Fruit fly (Drosophila melanogaster) whole organism, prepupa: ENCODE data around the gene blot.

Experiments
- Blimp-1 ChIP-seq: fragments of 200-800 bp; sonication (Bioruptor generic); optimal IDR thresholded peaks from 3 replicates; lab custom pipeline; 2017; ENCODE audit warnings: missing biosample characterization, missing genetic modification characterization, mild to moderate bottlenecking, moderate library complexity, missing genetic modification reagents
- CG10669 ChIP-seq: fragments of 200-800 bp; sonication (Bioruptor generic); optimal IDR thresholded peaks from 3 replicates; lab custom pipeline; 2018; ENCODE audit warnings: missing biosample characterization, mild to moderate bottlenecking, missing genetic modification characterization, moderate library complexity
- CG11902 ChIP-seq: fragments of 200-800 bp; sonication (Bioruptor generic); optimal IDR thresholded peaks from 3 replicates; lab custom pipeline; 2016; ENCODE audit warnings: missing biosample characterization, missing genetic modification characterization
- CG15336 ChIP-seq: fragments of 200-800 bp; sonication (Bioruptor generic); IDR thresholded peaks from 2 replicates; pipeline ENCODE4 v1.3.6; 2022; ENCODE audit warnings: missing biosample characterization, missing genetic modification characterization
- CG1621 ChIP-seq: fragments of 200-800 bp; sonication (Bioruptor generic); optimal IDR thresholded peaks from 3 replicates; lab custom pipeline; 2018; ENCODE audit warnings: missing biosample characterization, mild to moderate bottlenecking, missing genetic modification characterization
- CG16779 ChIP-seq: fragments of 200-800 bp; sonication (Bioruptor generic); optimal IDR thresholded peaks from 3 replicates; lab custom pipeline; 2017; ENCODE audit warnings: missing biosample characterization, mild to moderate bottlenecking, missing genetic modification characterization
- CG3032 ChIP-seq: fragments of 200-800 bp; optimal IDR thresholded peaks from 2 replicates; lab custom pipeline; 2019; ENCODE audit warnings: missing biosample characterization, mild to moderate bottlenecking, missing genetic modification characterization, moderate library complexity
- CG31627 ChIP-seq: fragments of 200-800 bp; sonication (Bioruptor generic); optimal IDR thresholded peaks from 3 replicates; lab custom pipeline; 2016; ENCODE audit warnings: missing biosample characterization, missing genetic modification characterization
- CG3919 ChIP-seq: fragments of 200-800 bp; sonication (Bioruptor generic); optimal IDR thresholded peaks from 3 replicates; lab custom pipeline; 2016; ENCODE audit warnings: missing biosample characterization, missing genetic modification characterization
- CG6163 ChIP-seq: fragments of 200-800 bp; sonication (Bioruptor generic); IDR thresholded peaks from 3 replicates; pipeline ENCODE4 v1.3.6; 2022; ENCODE audit warnings: missing biosample characterization, missing genetic modification characterization
- CG6792 ChIP-seq: fragments of 200-800 bp; sonication (Bioruptor generic); optimal IDR thresholded peaks from 3 replicates; lab custom pipeline; 2016; ENCODE audit warnings: missing biosample characterization, missing genetic modification characterization
- CG6808 ChIP-seq: fragments of 200-800 bp; sonication (Bioruptor generic); optimal IDR thresholded peaks from 3 replicates; lab custom pipeline; 2017; ENCODE audit warnings: missing biosample characterization, missing genetic modification characterization, mild to moderate bottlenecking, moderate library complexity, missing genetic modification reagents
- CG7368 ChIP-seq: fragments of 200-800 bp; sonication (Bioruptor generic); optimal IDR thresholded peaks from 3 replicates; lab custom pipeline; 2016; ENCODE audit warnings: missing biosample characterization, missing genetic modification characterization
- CG8119 ChIP-seq: fragments of 200-800 bp; sonication (Bioruptor generic); IDR thresholded peaks from 3 replicates; pipeline ENCODE4 v1.3.6; 2022; ENCODE audit warnings: missing biosample characterization, missing genetic modification characterization
- CG8319 ChIP-seq: fragments of 200-800 bp; sonication (Bioruptor generic); optimal IDR thresholded peaks from 3 replicates; lab custom pipeline; 2016; ENCODE audit warnings: missing biosample characterization, missing genetic modification characterization
- CG8632 ChIP-seq: fragments of 200-800 bp; sonication (Bioruptor generic); optimal IDR thresholded peaks from 3 replicates; lab custom pipeline; 2016; ENCODE audit warnings: missing biosample characterization, missing genetic modification characterization
- CG9139 ChIP-seq: fragments of 200-800 bp; sonication (Bioruptor generic); optimal IDR thresholded peaks from 3 replicates; lab custom pipeline; 2017; ENCODE audit warnings: missing biosample characterization, mild to moderate bottlenecking, missing genetic modification characterization
- Eip75B ChIP-seq: fragments of 200-800 bp; sonication (Bioruptor generic); optimal IDR thresholded peaks from 3 replicates; lab custom pipeline; 2016; ENCODE audit warnings: missing biosample characterization, missing genetic modification characterization
- Eip78C ChIP-seq: fragments of 200-800 bp; sonication (Bioruptor generic); peaks from one replicate; lab custom pipeline; 2016; ENCODE audit warnings: missing biosample characterization, missing genetic modification characterization
- Gug ChIP-seq: fragments of 200-800 bp; sonication (Bioruptor generic); IDR thresholded peaks from 2 replicates; pipeline ENCODE4 v1.3.6; 2022; ENCODE audit warnings: missing biosample characterization, missing genetic modification characterization
- Hr4 ChIP-seq: fragments of 200-800 bp; sonication (Bioruptor generic); optimal IDR thresholded peaks from 3 replicates; lab custom pipeline; 2016; ENCODE audit warnings: missing biosample characterization, missing genetic modification characterization
- Lpt ChIP-seq: fragments of 200-800 bp; sonication (Bioruptor generic); optimal IDR thresholded peaks from 3 replicates; lab custom pipeline; 2016; ENCODE audit warnings: missing biosample characterization, missing genetic modification characterization
- OdsH ChIP-seq: fragments of 200-800 bp; sonication (Bioruptor generic); optimal IDR thresholded peaks from 3 replicates; lab custom pipeline; 2016; ENCODE audit warnings: missing biosample characterization, missing genetic modification characterization
- Smox ChIP-seq: fragments of 200-800 bp; sonication (Bioruptor generic); optimal IDR thresholded peaks from 3 replicates; lab custom pipeline; 2016; ENCODE audit warnings: missing biosample characterization, missing genetic modification characterization
- Sox102F ChIP-seq: fragments of 200-800 bp; sonication (Bioruptor generic); optimal IDR thresholded peaks from 2 replicates; lab custom pipeline; 2016; ENCODE audit warnings: missing biosample characterization, mild to moderate bottlenecking, missing genetic modification characterization
- Sox14 ChIP-seq: fragments of 200-800 bp; sonication (Bioruptor generic); optimal IDR thresholded peaks from 3 replicates; lab custom pipeline; 2016; ENCODE audit warnings: missing biosample characterization, missing genetic modification characterization
- achi ChIP-seq: fragments of 200-800 bp; sonication (Bioruptor generic); optimal IDR thresholded peaks from 3 replicates; lab custom pipeline; 2016; ENCODE audit warnings: missing biosample characterization, missing genetic modification characterization
- acj6 ChIP-seq: fragments of 200-800 bp; sonication (Bioruptor generic); optimal IDR thresholded peaks from 3 replicates; lab custom pipeline; 2016; ENCODE audit warnings: missing biosample characterization, missing genetic modification characterization
- dac ChIP-seq: fragments of 200-800 bp; sonication (Bioruptor generic); optimal IDR thresholded peaks from 2 replicates; lab custom pipeline; 2017; ENCODE audit warnings: missing biosample characterization, mild to moderate bottlenecking, missing genetic modification characterization
- dsx ChIP-seq: fragments of 200-800 bp; optimal IDR thresholded peaks from 3 replicates; lab custom pipeline; 2019; ENCODE audit warnings: missing biosample characterization, mild to moderate bottlenecking, missing genetic modification characterization, moderate library complexity; ENCODE audit not compliant: poor library complexity, severe bottlenecking
- eg ChIP-seq: fragments of 200-800 bp; sonication (Bioruptor generic); IDR thresholded peaks from 3 replicates; pipeline ENCODE4 v1.3.6; 2022; ENCODE audit warnings: missing biosample characterization, missing genetic modification characterization
- fkh ChIP-seq: fragments of 200-800 bp; sonication (Bioruptor generic); optimal IDR thresholded peaks from 3 replicates; lab custom pipeline; 2017; ENCODE audit warnings: missing biosample characterization, mild to moderate bottlenecking, missing genetic modification characterization, moderate library complexity
- net ChIP-seq: fragments of 200-800 bp; sonication (Bioruptor generic); optimal IDR thresholded peaks from 3 replicates; lab custom pipeline; 2016; ENCODE audit warnings: missing biosample characterization, missing genetic modification characterization
- ss ChIP-seq, 2 experiments: fragments of 200-800 bp; sonication (Bioruptor generic); optimal IDR thresholded peaks; 2 replicates in 1 of 2; 3 replicates in 1 of 2; lab custom pipeline; 2017 to 2018; ENCODE audit warnings: mild to moderate bottlenecking in 2 of 2, missing biosample characterization in 2 of 2, missing genetic modification characterization in 2 of 2, moderate library complexity in 1 of 2
- svp ChIP-seq: fragments of 200-800 bp; sonication (Bioruptor generic); peaks from one replicate; lab custom pipeline; 2016; ENCODE audit warnings: missing biosample characterization, missing genetic modification characterization
- topi ChIP-seq: fragments of 200-800 bp; sonication (Bioruptor generic); optimal IDR thresholded peaks from 3 replicates; lab custom pipeline; 2016; ENCODE audit warnings: missing biosample characterization, missing genetic modification characterization

Gene blot

DNA sequence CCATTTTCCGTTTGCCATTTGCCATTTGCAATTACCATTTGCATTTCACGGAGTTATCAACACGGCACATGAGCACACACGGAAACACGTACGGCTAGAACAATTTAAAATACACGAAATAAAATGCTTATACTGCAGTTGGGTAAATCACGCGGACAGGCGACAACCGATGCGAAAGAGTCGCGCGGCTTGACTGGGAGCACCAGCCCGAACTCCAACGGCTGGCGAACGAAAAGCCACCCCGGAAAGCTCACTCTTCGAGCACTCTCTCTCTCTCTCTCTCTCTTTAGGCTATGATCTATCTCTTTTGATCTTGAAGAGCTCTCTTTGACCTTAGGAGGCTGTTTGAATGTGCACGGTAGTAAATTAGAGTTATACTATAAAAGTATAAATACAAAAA lies at the start of gene blot:
Gene blot, minus strand, starts transcription at position 196 of the 400 bp plus-strand sequence.
- TF ChIP-seq CG8119 (GFP tag; lab: Robert Waterston, UW) (0 out of 3 replicates have a peak, but pooled peaks have one; percentile 30), CG6163 (GFP tag; lab: Robert Waterston, UW) (peak; percentile 23; the same call in 2 of the 3 replicates), svp (peak; percentile 92), Eip75B (GFP tag; lab: Kevin White, UChicago) (no peak), CG15336 (GFP tag; lab: Robert Waterston, UW) (peak; percentile 38; the same call in 1 of the 2 replicates), CG3919 (GFP tag; lab: Kevin White, UChicago) (peak; percentile 45), ss (GFP tag; optimal IDR thresholded peaks at IDR 0.05; lab: Kevin White, UChicago) (peak; percentile 28 to 36), Sox102F (GFP tag; lab: Kevin White, UChicago) (peak; percentile 26), CG1621 (tag; lab: Kevin White, UChicago) (peak; percentile 36), eg (no peak; the same call in 2 of the 3 replicates), CG9139 (GFP tag; lab: Kevin White, UChicago) (no peak), net (GFP tag; lab: Kevin White, UChicago) (peak; percentile 2)

DNA sequence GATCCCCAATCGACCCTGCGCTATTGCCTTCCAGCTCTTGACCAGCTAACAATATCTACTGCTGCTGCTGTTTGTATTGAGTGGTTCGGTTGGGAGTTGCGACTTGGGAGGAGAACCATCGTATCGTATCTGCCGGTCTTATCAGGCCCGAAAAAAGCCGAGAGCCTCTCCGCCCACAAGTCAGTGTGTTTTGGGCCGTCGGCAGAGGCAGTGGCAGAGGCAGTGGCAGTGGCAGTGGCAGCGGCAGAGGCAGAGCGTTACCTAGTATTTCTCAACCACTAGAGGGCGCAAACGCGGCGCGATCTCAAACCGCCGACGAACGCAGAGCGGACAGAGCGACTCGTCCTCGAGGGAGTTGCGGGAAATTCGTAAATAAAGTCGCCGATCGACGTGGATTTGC lies 48.8 kb upstream of the blot start, which contains the start of gene SecCl:
Gene SecCl, plus strand, starts transcription at position 18 of the 400 bp plus-strand sequence.
- TF ChIP-seq fkh (GFP tag; lab: Kevin White, UChicago) (peak; percentile 12), Smox (no peak), eg (0 out of 3 replicates have a peak, but pooled peaks have one; percentile 16), Blimp-1 (GFP tag; lab: Kevin White, UChicago) (no peak), dac (GFP tag; lab: Kevin White, UChicago) (no peak), CG11902 (no peak), CG6792 (no peak), CG10669 (GFP tag; lab: Kevin White, UChicago) (no peak), ss (GFP tag; optimal IDR thresholded peaks at IDR 0.05; lab: Kevin White, UChicago) (no peak), CG31627 (GFP tag; lab: Kevin White, UChicago) (no peak), CG7368 (GFP tag; lab: Kevin White, UChicago) (no peak), topi (GFP tag; lab: Kevin White, UChicago) (no peak)
- TF ChIP-seq, all 60 proteins: peak for 2

DNA sequence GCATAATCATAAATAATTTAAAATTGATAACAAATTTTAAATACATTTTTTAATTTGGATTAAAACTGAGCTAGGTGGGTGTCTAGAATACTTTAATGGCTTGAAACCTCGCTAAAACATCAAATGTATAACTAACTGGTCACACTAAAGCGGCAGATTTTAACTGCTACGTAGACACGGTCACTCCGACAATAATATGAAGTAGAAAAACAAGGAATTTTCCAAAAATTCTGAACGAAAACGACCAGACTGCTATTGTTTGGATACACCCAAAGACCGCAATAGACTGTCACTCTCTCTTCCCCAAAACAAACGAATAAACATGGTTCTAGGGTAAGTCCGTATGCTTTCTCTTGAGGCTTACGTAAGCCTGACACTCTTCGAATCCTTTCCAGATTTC lies 44.5 kb upstream of the blot start, which contains the start of gene QIL1:
Gene QIL1, plus strand, starts transcription at position 142 of the 400 bp plus-strand sequence.
- TF ChIP-seq Eip78C (peak; percentile 55), CG1621 (tag; lab: Kevin White, UChicago) (no peak), CG16779 (tag; lab: Kevin White, UChicago) (no peak)

DNA sequence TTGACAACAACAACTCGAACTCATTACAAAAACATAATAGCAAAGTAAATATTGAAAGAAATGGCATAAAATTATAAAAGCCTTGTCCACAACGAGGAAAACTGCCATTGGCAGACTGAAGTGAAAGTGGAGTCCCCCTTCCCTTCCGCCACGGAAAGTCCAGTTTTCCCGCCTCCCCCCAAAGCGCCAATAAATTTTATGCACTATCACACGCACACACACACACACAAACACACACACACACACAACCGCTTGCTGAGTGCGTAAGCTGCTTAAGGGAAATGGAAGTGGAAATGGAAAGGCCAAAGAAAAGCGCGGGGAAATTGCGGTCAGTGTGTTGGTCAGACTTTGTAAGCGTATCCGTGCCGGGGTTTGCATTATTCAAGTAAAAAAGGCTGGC lies 41.2 kb upstream of the blot start:
- no peak for TF ChIP-seq Sox14 (GFP tag; lab: Kevin White, UChicago)
- TF ChIP-seq CG9139 (GFP tag; lab: Kevin White, UChicago) = no peak
- TF ChIP-seq CG6163 (GFP tag; lab: Robert Waterston, UW) = no peak
- no peak for TF ChIP-seq CG8319 (GFP tag; lab: Kevin White, UChicago)
- TF ChIP-seq svp = no peak
- TF ChIP-seq dsx = no peak
- no peak for TF ChIP-seq achi (GFP tag; lab: Kevin White, UChicago)
- TF ChIP-seq OdsH (GFP tag; lab: Kevin White, UChicago) = no peak
- TF ChIP-seq CG6808 (GFP tag; lab: Kevin White, UChicago) = no peak
- no peak for TF ChIP-seq Hr4 (GFP tag; lab: Kevin White, UChicago)
- no peak for TF ChIP-seq CG3032 (tag; lab: Kevin White, UChicago)
- no peak for TF ChIP-seq CG8632 (GFP tag; lab: Kevin White, UChicago)
- TF ChIP-seq Gug (GFP tag; lab: Robert Waterston, UW) = no peak
- no peak for TF ChIP-seq Lpt (GFP tag; lab: Kevin White, UChicago)
- TF ChIP-seq acj6 = no peak
- no peak for TF ChIP-seq net (GFP tag; lab: Kevin White, UChicago)
